Fruit fly (Drosophila melanogaster) whole organism: ENCODE data around the gene CG42554.

Experiments
- CG8478 ChIP-seq: fragments of >200 bp; optimal IDR thresholded peaks from 2 replicates; lab custom pipeline; 2018; ENCODE audit warnings: inconsistent platforms
- EcR ChIP-seq, 2 experiments: fragments of >200 bp; optimal IDR thresholded peaks; 2 replicates each; lab custom pipeline; 2017; ENCODE audit warnings: missing biosample characterization in 2 of 2, missing genetic modification characterization in 2 of 2, missing genetic modification reagents in 2 of 2
- pan ChIP-seq: fragments of >200 bp; optimal IDR thresholded peaks from 2 replicates; lab custom pipeline; 2017
- psq ChIP-seq: fragments of >200 bp; optimal IDR thresholded peaks from 2 replicates; lab custom pipeline; 2017
- usp ChIP-seq: fragments of >200 bp; optimal IDR thresholded peaks from 2 replicates; lab custom pipeline; 2017; ENCODE audit warnings: missing biosample characterization, missing genetic modification characterization, mixed read lengths

DNA sequence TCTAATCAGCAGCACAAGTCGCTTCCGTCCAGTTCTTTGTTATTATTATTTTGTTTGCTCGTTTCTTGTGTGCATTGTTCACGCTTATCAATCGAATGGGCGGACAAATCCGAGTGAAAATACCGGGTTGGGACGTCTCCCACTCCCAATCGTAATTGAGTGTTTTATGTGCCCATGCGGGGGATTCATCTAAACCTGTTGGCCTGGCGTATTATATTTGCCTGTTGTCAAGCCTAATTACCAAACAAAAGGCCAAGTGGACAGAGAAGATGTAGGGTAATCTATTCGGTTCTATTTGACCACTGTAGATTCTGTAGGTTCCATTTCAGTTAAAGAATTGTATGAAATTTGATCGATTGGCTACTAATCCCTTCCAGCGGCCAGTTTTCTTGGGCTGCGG is 40.6 kb downstream of the CG42554 start:
- TF ChIP-seq usp (GFP tag; lab: Kevin White, UChicago) = no peak
- no peak for TF ChIP-seq CG8478 (lab: Kevin White, UChicago)
- no peak for TF ChIP-seq EcR (GFP tag; optimal IDR thresholded peaks at IDR 0.05; lab: Kevin White, UChicago)
- TF ChIP-seq psq (lab: Kevin White, UChicago) = no peak
- no peak for TF ChIP-seq pan (lab: Kevin White, UChicago)
